Fruit fly (Drosophila melanogaster): ENCODE measurements around the gene CG32148.

Gene CG32148

DNA sequence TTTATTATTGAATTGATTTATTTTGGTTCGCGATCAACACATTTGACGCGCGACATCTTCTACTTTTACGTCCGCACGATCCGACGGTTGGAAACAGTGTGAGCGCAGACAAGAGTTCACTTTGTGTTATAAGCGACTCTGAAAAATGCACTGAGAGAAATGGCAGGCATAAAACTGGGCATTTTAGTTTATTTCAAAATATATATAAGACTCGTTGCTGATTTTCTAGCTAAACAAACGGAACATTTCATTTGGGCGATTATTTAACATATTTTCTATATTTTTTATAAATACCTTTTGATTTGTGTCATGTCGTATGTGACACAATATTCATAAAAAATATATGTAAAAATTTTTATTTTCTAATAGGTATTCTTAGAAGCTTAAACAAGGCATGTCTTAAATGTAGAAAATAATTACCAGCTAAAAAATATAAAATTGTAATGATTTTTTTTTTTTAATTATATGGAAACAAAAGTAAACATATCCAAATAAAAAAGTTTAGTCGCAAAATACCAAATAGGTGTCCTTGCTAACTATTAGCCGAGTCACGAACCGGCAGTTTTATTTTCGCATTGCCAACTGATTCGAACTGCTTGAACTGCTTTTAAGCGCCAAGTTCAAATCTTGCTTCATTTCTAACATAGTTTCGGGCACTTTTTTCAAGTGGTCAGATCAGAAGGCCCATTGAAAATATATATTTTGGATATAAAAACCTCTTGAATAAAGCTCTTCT, 9.2 kb upstream of the CG32148 start, which contains the start of gene Reck (continued):
- peak; percentile 79 for TF ChIP-seq Fer3 (tag; optimal IDR thresholded peaks at IDR 0.05)
- TF ChIP-seq CG30431 (GFP tag; optimal IDR thresholded peaks at IDR 0.05): peak; percentile 71
- 0 out of 2 replicates have a peak, but pooled peaks have one; percentile 33 for TF ChIP-seq ro (GFP tag; IDR thresholded peaks at IDR 0.05)
- peak; percentile 59 for TF ChIP-seq CTCF (GFP tag; optimal IDR thresholded peaks at IDR 0.05)
- TF ChIP-seq pnt (GFP tag; optimal IDR thresholded peaks at IDR 0.05): peak; percentile 32
- no peak for TF ChIP-seq CG11093 (GFP tag; IDR thresholded peaks at IDR 0.05)
- peak; percentile 42 for TF ChIP-seq CG16863 (GFP tag; optimal IDR thresholded peaks at IDR 0.05)
- TF ChIP-seq Hmr (GFP tag; optimal IDR thresholded peaks at IDR 0.05): peak; percentile 56
- peak; percentile 69 for TF ChIP-seq CG15601 (tag; optimal IDR thresholded peaks at IDR 0.05)
- TF ChIP-seq CG12744 (GFP tag; optimal IDR thresholded peaks at IDR 0.05): no peak
- no peak for TF ChIP-seq CG12236 (GFP tag; optimal IDR thresholded peaks at IDR 0.05)
- TF ChIP-seq yki (optimal IDR thresholded peaks at IDR 0.05): peak; percentile 11
- TF ChIP-seq kay (GFP tag; optimal IDR thresholded peaks at IDR 0.05): peak; percentile 14
- peak; percentile 64 for TF ChIP-seq ap (GFP tag; IDR thresholded peaks at IDR 0.05)
- TF ChIP-seq CoRest (tag; optimal IDR thresholded peaks at IDR 0.05): peak; percentile 78
- TF ChIP-seq ab (GFP tag; optimal IDR thresholded peaks at IDR 0.05): no peak
- no peak for TF ChIP-seq HLH4C (GFP tag; IDR thresholded peaks at IDR 0.05; ENCODE audit: partially characterized antibody)
- TF ChIP-seq schlank (tag; optimal IDR thresholded peaks at IDR 0.05): peak; percentile 18
- TF ChIP-seq CG17385 (GFP tag; optimal IDR thresholded peaks at IDR 0.05): peak; percentile 77
- no peak for TF ChIP-seq gro (GFP tag; optimal IDR thresholded peaks at IDR 0.05)
- peak; percentile 40 for TF ChIP-seq Nf-YC (tag; optimal IDR thresholded peaks at IDR 0.05)
- TF ChIP-seq CG7963 (GFP tag; IDR thresholded peaks at IDR 0.05; ENCODE audit: partially characterized antibody): no peak
- no peak for TF ChIP-seq Doc2 (GFP tag; IDR thresholded peaks at IDR 0.05)
- peak; percentile 57; the same call in 1 of the 2 replicates for TF ChIP-seq Oaz (GFP tag; IDR thresholded peaks at IDR 0.05)
- TF ChIP-seq CG4282 (GFP tag; optimal IDR thresholded peaks at IDR 0.05): no peak
- peak; percentile 49 for TF ChIP-seq bowl (GFP tag; IDR thresholded peaks at IDR 0.05)
- no peak for TF ChIP-seq CG9876 (GFP tag; optimal IDR thresholded peaks at IDR 0.05)
- TF ChIP-seq Atf3 (GFP tag; optimal IDR thresholded peaks at IDR 0.05): peak; percentile 3
- TF ChIP-seq BtbVII (GFP tag; optimal IDR thresholded peaks at IDR 0.05): peak; percentile 85
- TF ChIP-seq oc (tag; optimal IDR thresholded peaks at IDR 0.05): peak; percentile 80
- TF ChIP-seq CG17802 (tag; optimal IDR thresholded peaks at IDR 0.05): peak; percentile 50
- TF ChIP-seq CG42726 (GFP tag; IDR thresholded peaks at IDR 0.05; ENCODE audit: partially characterized antibody): 0 out of 2 replicates have a peak, but pooled peaks have one; percentile 15
- peak; percentile 43 for TF ChIP-seq cato (GFP tag; optimal IDR thresholded peaks at IDR 0.05; ENCODE audit: borderline replicate concordance)
- TF ChIP-seq Hmx (GFP tag; optimal IDR thresholded peaks at IDR 0.05): no peak
- peak; percentile 65 for TF ChIP-seq ken (GFP tag; IDR thresholded peaks at IDR 0.05)
- no peak for TF ChIP-seq HmgD (GFP tag; optimal IDR thresholded peaks at IDR 0.05)
- peak; percentile 86 for TF ChIP-seq zf30C (GFP tag; optimal IDR thresholded peaks at IDR 0.05)
- peak; percentile 29 for TF ChIP-seq exex (tag; optimal IDR thresholded peaks at IDR 0.05)
- peak; percentile 60 for TF ChIP-seq CG9932 (GFP tag; IDR thresholded peaks at IDR 0.05)
- TF ChIP-seq CG17612 (GFP tag; IDR thresholded peaks at IDR 0.05): no peak
- TF ChIP-seq CG6272 (GFP tag; IDR thresholded peaks at IDR 0.05): peak; percentile 32; the same call in 1 of the 2 replicates
- peak; percentile 31 for TF ChIP-seq Camta (GFP tag; optimal IDR thresholded peaks at IDR 0.05)
- no peak for TF ChIP-seq CG14965 (GFP tag; optimal IDR thresholded peaks at IDR 0.05; ENCODE audit: borderline replicate concordance)
- TF ChIP-seq usp (GFP tag; optimal IDR thresholded peaks at IDR 0.05): no peak
- no peak for TF ChIP-seq dm (GFP tag; optimal IDR thresholded peaks at IDR 0.05)
- peak; percentile 71 for TF ChIP-seq CG5245 (GFP tag; optimal IDR thresholded peaks at IDR 0.05)
- peak; percentile 59 for TF ChIP-seq H2.0 (GFP tag; IDR thresholded peaks at IDR 0.05)
- no peak for TF ChIP-seq Doc3 (GFP tag; IDR thresholded peaks at IDR 0.05; ENCODE audit: partially characterized antibody)
- peak; percentile 41; the same call in 1 of the 3 replicates for TF ChIP-seq sr (GFP tag; IDR thresholded peaks at IDR 0.05)
- TF ChIP-seq CG14710 (tag; optimal IDR thresholded peaks at IDR 0.05): peak; percentile 86
- peak; percentile 83 for TF ChIP-seq CG15269 (tag; optimal IDR thresholded peaks at IDR 0.05)

All from whole organism, embryonic.